Worm (Caenorhabditis elegans) whole organism, L4 larva: ENCODE measurements around the gene srw-98.
"Not testable (repeated sequence)": the region's sequence is repeated elsewhere in the genome, so short reads cannot be mapped to it uniquely, and the experiment has no call there.

Experiments used
- aly-2 ChIP-seq: sonication (generic microtip); optimal IDR thresholded peaks from 2 replicates; lab custom pipeline; 2018; ENCODE audit warnings: missing biosample characterization, missing genetic modification characterization
- ceh-32 ChIP-seq: sonication (generic microtip); optimal IDR thresholded peaks from 2 replicates; lab custom pipeline; 2016; ENCODE audit warnings: mild to moderate bottlenecking, missing genetic modification characterization, missing compliant biosample characterization; ENCODE audit not compliant: poor library complexity
- gei-8 ChIP-seq: fragments of 200-800 bp; sonication (Bioruptor generic); optimal IDR thresholded peaks from 2 replicates; lab custom pipeline; 2018; ENCODE audit warnings: mild to moderate bottlenecking, missing genetic modification characterization, missing compliant biosample characterization
- lin-15B ChIP-seq: fragments of 150-350 bp; sonication (generic microtip); optimal IDR thresholded peaks from 3 replicates; lab custom pipeline; 2014; ENCODE audit warnings: missing biosample characterization, missing genetic modification characterization
- pqm-1 ChIP-seq: sonication (generic microtip); optimal IDR thresholded peaks from 2 replicates; lab custom pipeline; 2017; ENCODE audit warnings: missing biosample characterization, missing genetic modification characterization
- unc-39 ChIP-seq: sonication (generic microtip); optimal IDR thresholded peaks from 2 replicates; lab custom pipeline; 2017; ENCODE audit warnings: missing biosample characterization, missing genetic modification characterization

ce11 chrV:1712471-1712870 is 34.3 kb upstream of the srw-98 start:
- not testable (repeated sequence) for TF ChIP-seq unc-39 (tag; lab: Kevin White, UChicago); pqm-1 (tag; lab: Kevin White, UChicago); aly-2 (tag; lab: Kevin White, UChicago); ceh-32; lin-15B; gei-8 (GFP tag; lab: Kevin White, UChicago)
